Worm (Caenorhabditis elegans) whole organism, L4 larva: Measurements from ENCODE around the gene enri-1.

Experiments used
- F10B5.3 ChIP-seq: sonication (generic microtip); optimal IDR thresholded peaks from 2 replicates; lab custom pipeline; 2016; ENCODE audit warnings: mild to moderate bottlenecking, missing genetic modification characterization, missing compliant biosample characterization
- F49E8.2 ChIP-seq: sonication (generic microtip); optimal IDR thresholded peaks from 2 replicates; lab custom pipeline; 2016; ENCODE audit warnings: missing compliant biosample characterization, mild to moderate bottlenecking, missing genetic modification characterization, borderline replicate concordance
- R02D3.7 ChIP-seq: fragments of 150-350 bp; sonication (generic microtip); optimal IDR thresholded peaks from 3 replicates; lab custom pipeline; 2014; ENCODE audit warnings: missing biosample characterization, missing genetic modification characterization
- Y48G9A.11 ChIP-seq: fragments of 200-800 bp; sonication (Bioruptor generic); IDR thresholded peaks from 2 replicates; pipeline ENCODE4 v1.3.6; 2022; ENCODE audit warnings: missing genetic modification reagents, missing genetic modification characterization, missing compliant biosample characterization
- Y75B8A.6 ChIP-seq: fragments of 200-800 bp; sonication (Bioruptor generic); IDR thresholded peaks from 2 replicates; pipeline ENCODE4 v1.3.6; 2022; ENCODE audit warnings: missing genetic modification reagents, missing genetic modification characterization, missing compliant biosample characterization
- ZK546.5 ChIP-seq, 2 experiments: sonication (generic microtip); optimal IDR thresholded peaks; 2 replicates each; lab custom pipeline; 2017; ENCODE audit warnings: missing biosample characterization in 2 of 2, missing genetic modification characterization in 2 of 2
- ama-1 ChIP-seq: fragments of 150-350 bp; optimal IDR thresholded peaks from 2 replicates; lab custom pipeline; 2014; ENCODE audit warnings: inconsistent platforms, mixed read lengths
- arid-1 ChIP-seq: fragments of 200-800 bp; sonication (Bioruptor generic); conservative IDR thresholded peaks from 2 replicates; pipeline ENCODE4 v1.3.6; 2022; ENCODE audit warnings: missing genetic modification reagents, missing genetic modification characterization, missing compliant biosample characterization
- attf-4 ChIP-seq: sonication (generic microtip); optimal IDR thresholded peaks from 3 replicates; lab custom pipeline; 2017; ENCODE audit warnings: missing biosample characterization, missing genetic modification characterization
- ceh-28 ChIP-seq: fragments of 150-350 bp; optimal IDR thresholded peaks from 2 replicates; lab custom pipeline; 2014; ENCODE audit warnings: missing biosample characterization, missing genetic modification reagents, missing genetic modification characterization
- ceh-62 ChIP-seq: sonication (generic microtip); optimal IDR thresholded peaks from 2 replicates; lab custom pipeline; 2017; ENCODE audit warnings: missing biosample characterization, missing genetic modification characterization
- daf-12 ChIP-seq: fragments of 150-350 bp; optimal IDR thresholded peaks from 2 replicates; lab custom pipeline; 2014; ENCODE audit warnings: missing biosample characterization, missing genetic modification reagents, missing genetic modification characterization
- daf-16 ChIP-seq, 3 experiments: sonication (generic microtip); optimal IDR thresholded peaks; 2 replicates each; lab custom pipeline; 2016 to 2017; ENCODE audit warnings: missing genetic modification characterization in 3 of 3, missing genetic modification reagents in 3 of 3, mild to moderate bottlenecking in 2 of 3, missing compliant biosample characterization in 2 of 3, missing biosample characterization in 1 of 3, moderate library complexity in 1 of 3
- daf-8 ChIP-seq: fragments of 200-800 bp; sonication (Bioruptor generic); IDR thresholded peaks from 2 replicates; pipeline ENCODE4 v1.3.6; 2022; ENCODE audit warnings: missing genetic modification characterization, missing compliant biosample characterization
- egl-27 ChIP-seq: sonication (generic microtip); optimal IDR thresholded peaks from 3 replicates; lab custom pipeline; 2017; ENCODE audit warnings: missing biosample characterization, missing genetic modification reagents, missing genetic modification characterization
- egl-43 ChIP-seq: fragments of 200-800 bp; sonication (Bioruptor generic); IDR thresholded peaks from 2 replicates; pipeline ENCODE4 v1.3.6; 2022; ENCODE audit warnings: missing genetic modification reagents, missing genetic modification characterization, missing compliant biosample characterization
- fkh-10 ChIP-seq: fragments of 150-350 bp; optimal IDR thresholded peaks from 2 replicates; lab custom pipeline; 2014; ENCODE audit warnings: missing biosample characterization, missing genetic modification reagents, missing genetic modification characterization
- hlh-30 ChIP-seq: sonication (generic microtip); optimal IDR thresholded peaks from 2 replicates; lab custom pipeline; 2017; ENCODE audit warnings: antibody characterized with exemption, mild to moderate bottlenecking, missing genetic modification characterization, missing compliant biosample characterization; ENCODE audit not compliant: insufficient read depth
- lim-7 ChIP-seq: fragments of 200-800 bp; sonication (Bioruptor generic); IDR thresholded peaks from 2 replicates; pipeline ENCODE4 v1.3.6; 2022; ENCODE audit warnings: missing genetic modification characterization, missing compliant biosample characterization
- lin-1 ChIP-seq: fragments of 200-800 bp; sonication (Bioruptor generic); IDR thresholded peaks from 2 replicates; pipeline ENCODE4 v1.3.6; 2022; ENCODE audit warnings: missing genetic modification reagents, missing genetic modification characterization, missing compliant biosample characterization
- lin-39 ChIP-seq: fragments of 150-350 bp; optimal IDR thresholded peaks from 2 replicates; lab custom pipeline; 2014; ENCODE audit warnings: missing biosample characterization, missing genetic modification reagents, missing genetic modification characterization
- lsy-2 ChIP-seq, 2 experiments: fragments of 150-350 bp in 1 of 2; sonication (generic microtip) in 1 of 2; optimal IDR thresholded peaks; 2 replicates each; lab custom pipeline; 2014 to 2017; ENCODE audit warnings: missing biosample characterization in 2 of 2, missing genetic modification characterization in 2 of 2
- mxl-2 ChIP-seq: fragments of 200-800 bp; sonication (Bioruptor generic); conservative IDR thresholded peaks from 2 replicates; pipeline ENCODE4 v1.3.6; 2022; ENCODE audit warnings: missing genetic modification reagents, missing genetic modification characterization, missing compliant biosample characterization
- nhr-111 ChIP-seq: fragments of 200-800 bp; sonication (Bioruptor generic); optimal IDR thresholded peaks from 2 replicates; lab custom pipeline; 2018; ENCODE audit warnings: mild to moderate bottlenecking, missing genetic modification characterization, missing compliant biosample characterization
- nhr-237 ChIP-seq: sonication (generic microtip); optimal IDR thresholded peaks from 2 replicates; lab custom pipeline; 2017; ENCODE audit warnings: missing biosample characterization, missing genetic modification characterization
- nhr-42 ChIP-seq: fragments of 200-800 bp; sonication (Bioruptor generic); IDR thresholded peaks from 2 replicates; pipeline ENCODE4 v1.3.6; 2022; ENCODE audit warnings: missing genetic modification characterization, missing compliant biosample characterization
- php-3 ChIP-seq: fragments of 200-800 bp; sonication (Bioruptor generic); IDR thresholded peaks from 2 replicates; pipeline ENCODE4 v1.3.6; 2022; ENCODE audit warnings: missing genetic modification reagents, missing genetic modification characterization, missing compliant biosample characterization
- pqm-1 ChIP-seq: sonication (generic microtip); optimal IDR thresholded peaks from 2 replicates; lab custom pipeline; 2017; ENCODE audit warnings: missing biosample characterization, missing genetic modification characterization
- saeg-2 ChIP-seq: fragments of 200-800 bp; sonication (Bioruptor generic); IDR thresholded peaks from 2 replicates; pipeline ENCODE4 v1.3.6; 2022; ENCODE audit warnings: missing genetic modification reagents, missing genetic modification characterization, missing compliant biosample characterization
- sdz-12 ChIP-seq: fragments of 200-800 bp; sonication (Bioruptor generic); optimal IDR thresholded peaks from 2 replicates; lab custom pipeline; 2018; ENCODE audit warnings: mild to moderate bottlenecking, missing genetic modification characterization, missing compliant biosample characterization
- snpc-4 ChIP-seq: fragments of 150-350 bp; optimal IDR thresholded peaks from 2 replicates; lab custom pipeline; 2014; ENCODE audit warnings: missing biosample characterization, missing genetic modification characterization
- spr-3 ChIP-seq: fragments of 200-800 bp; sonication (Bioruptor generic); optimal IDR thresholded peaks from 2 replicates; lab custom pipeline; 2018; ENCODE audit warnings: mild to moderate bottlenecking, missing genetic modification characterization, missing compliant biosample characterization
- tag-97 ChIP-seq: fragments of 200-800 bp; sonication (Bioruptor generic); IDR thresholded peaks from 2 replicates; pipeline ENCODE4 v1.3.6; 2022; ENCODE audit warnings: missing genetic modification characterization, missing compliant biosample characterization
- tra-1 ChIP-seq: fragments of 200-800 bp; sonication (Bioruptor generic); IDR thresholded peaks from 2 replicates; pipeline ENCODE4 v1.3.6; 2022; ENCODE audit warnings: missing genetic modification reagents, missing genetic modification characterization, missing compliant biosample characterization
- vab-7 ChIP-seq: fragments of 200-800 bp; sonication (Bioruptor generic); IDR thresholded peaks from 2 replicates; pipeline ENCODE4 v1.3.6; 2022; ENCODE audit warnings: missing genetic modification reagents, missing genetic modification characterization, missing compliant biosample characterization
- zag-1 ChIP-seq: fragments of 150-350 bp; optimal IDR thresholded peaks from 2 replicates; lab custom pipeline; 2014; ENCODE audit warnings: missing biosample characterization, missing genetic modification characterization
- zfp-3 ChIP-seq: fragments of 200-800 bp; sonication (Bioruptor generic); conservative IDR thresholded peaks from 2 replicates; pipeline ENCODE4 v1.3.6; 2022; ENCODE audit warnings: missing genetic modification reagents, missing genetic modification characterization, missing compliant biosample characterization
- zip-2 ChIP-seq: fragments of 150-350 bp; optimal IDR thresholded peaks from 2 replicates; lab custom pipeline; 2014; ENCODE audit warnings: missing biosample characterization, missing genetic modification characterization

enri-1 gene

ce11 chrII:2341515-2341914 lies at the start of gene enri-1:
TSS of gene enri-1 (minus strand) at chrII:2341615.
- TF ChIP-seq F49E8.2 (no peak), ceh-28 (no peak), spr-3 (GFP tag; lab: Kevin White, UChicago) (no peak), zfp-3 (GFP tag; lab: Robert Waterston, UW) (no peak), pqm-1 (no peak), tra-1 (no peak), lin-1 (GFP tag; lab: Robert Waterston, UW) (no peak), R02D3.7 (tag; lab: Kevin White, UChicago) (no peak), egl-27 (no peak), nhr-237 (tag; lab: Kevin White, UChicago) (no peak), ceh-62 (tag; lab: Kevin White, UChicago) (no peak), lsy-2 (tag; optimal IDR thresholded peaks at IDR 0.05; lab: Kevin White, UChicago) (no peak), Y75B8A.6 (GFP tag; lab: Robert Waterston, UW) (no peak), F10B5.3 (tag; lab: Kevin White, UChicago) (no peak), ZK546.5 (tag; optimal IDR thresholded peaks at IDR 0.05; lab: Kevin White, UChicago) (no peak), attf-4 (tag; lab: Kevin White, UChicago) (no peak), ama-1 (lab: Kevin White, UChicago) (no peak), lin-39 (tag; lab: Kevin White, UChicago) (no peak)

ce11 chrII:2390884-2391283 lies 49.5 kb upstream of the enri-1 start, which contains the start of gene F16G10.10:
TSS of gene F16G10.10 (minus strand) at chrII:2390984.
- TF ChIP-seq arid-1 (GFP tag; lab: Robert Waterston, UW) = no peak
- no peak for TF ChIP-seq egl-43 (GFP tag; lab: Robert Waterston, UW)
- TF ChIP-seq ZK546.5 (tag; optimal IDR thresholded peaks at IDR 0.05; lab: Kevin White, UChicago) = no peak

- TF ChIP-seq vab-7 (GFP tag; lab: Robert Waterston, UW) = no peak
- no peak for TF ChIP-seq daf-16 (GFP tag; optimal IDR thresholded peaks at IDR 0.05; lab: Kevin White, UChicago)
- no peak for TF ChIP-seq daf-16 (tag; optimal IDR thresholded peaks at IDR 0.05; lab: Kevin White, UChicago)
- no peak for TF ChIP-seq F10B5.3 (tag; lab: Kevin White, UChicago)
- no peak for TF ChIP-seq fkh-10
- TF ChIP-seq zip-2 (tag; lab: Kevin White, UChicago) = no peak
Measured at ce11 chrII:2385495-2385894, 44.1 kb upstream of the enri-1 start, which contains the start of gene F16G10.9. TSS of gene F16G10.9 (minus strand) at chrII:2385595.

DNA sequence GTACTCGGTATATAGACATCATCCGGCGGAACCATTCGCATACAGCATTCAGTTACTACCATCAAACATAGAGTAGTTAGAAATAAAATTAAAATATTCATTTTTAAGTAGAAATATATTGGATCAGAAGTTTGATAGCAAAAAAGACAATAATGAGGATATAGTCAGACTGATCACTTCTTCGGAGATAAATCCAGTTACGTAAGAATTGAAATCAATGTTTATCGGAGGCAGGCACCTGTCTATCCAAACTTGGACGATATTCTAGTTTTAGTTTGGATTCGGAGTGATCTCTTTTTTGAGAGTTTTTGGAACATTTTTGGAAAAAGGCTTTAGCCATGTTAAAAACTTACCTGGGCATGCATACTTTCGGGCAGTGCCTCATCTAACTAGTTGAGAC lies 41.9 kb upstream of the enri-1 start, which contains the start of gene F16G10.8:
TSS of gene F16G10.8 (minus strand) at position 101 of the 400 bp plus-strand sequence.
- TF ChIP-seq zag-1 (tag; lab: Kevin White, UChicago) = no peak
- TF ChIP-seq sdz-12 (GFP tag; lab: Kevin White, UChicago) = no peak
- TF ChIP-seq egl-43 (GFP tag; lab: Robert Waterston, UW) = no peak
- no peak for TF ChIP-seq snpc-4 (tag; lab: Kevin White, UChicago)
- no peak for TF ChIP-seq hlh-30
- no peak for TF ChIP-seq nhr-42 (GFP tag; lab: Robert Waterston, UW)
- no peak for TF ChIP-seq nhr-111
- no peak for TF ChIP-seq lim-7 (GFP tag; lab: Robert Waterston, UW)

- TF ChIP-seq tag-97 (GFP tag; lab: Robert Waterston, UW) = no peak
- no peak for TF ChIP-seq mxl-2
- TF ChIP-seq R02D3.7 (tag; lab: Kevin White, UChicago) = no peak
- TF ChIP-seq daf-8 = no peak
- TF ChIP-seq php-3 (GFP tag; lab: Robert Waterston, UW) = no peak
- TF ChIP-seq daf-12 (tag; lab: Kevin White, UChicago) = no peak
- TF ChIP-seq saeg-2 (GFP tag; lab: Robert Waterston, UW) = no peak
- no peak for TF ChIP-seq Y48G9A.11 (GFP tag; lab: Robert Waterston, UW)
- TF ChIP-seq, all 104 proteins: peak for 0
Measured at ce11 chrII:2380174-2380573, 38.8 kb upstream of the enri-1 start, which contains the start of gene F16G10.7. TSS of gene F16G10.7 (minus strand) at chrII:2380274.
